Worm (Caenorhabditis elegans) whole organism, late embryonic: ENCODE results near the gene acp-3.

Experiments used
- K02D7.2 ChIP-seq: sonication (generic microtip); optimal IDR thresholded peaks from 2 replicates; lab custom pipeline; 2017; ENCODE audit warnings: mild to moderate bottlenecking, missing genetic modification characterization, missing compliant biosample characterization
- ama-1 ChIP-seq: fragments of 150-350 bp; optimal IDR thresholded peaks from 2 replicates; lab custom pipeline; 2014
- ceh-30 ChIP-seq: fragments of 150-350 bp; optimal IDR thresholded peaks from 2 replicates; lab custom pipeline; 2014; ENCODE audit warnings: missing biosample characterization, missing genetic modification characterization
- ceh-9 ChIP-seq: sonication (generic microtip); optimal IDR thresholded peaks from 2 replicates; lab custom pipeline; 2016; ENCODE audit warnings: mild to moderate bottlenecking, missing genetic modification characterization, inconsistent platforms, missing compliant biosample characterization
- dmd-4 ChIP-seq: sonication (generic microtip); optimal IDR thresholded peaks from 2 replicates; lab custom pipeline; 2016; ENCODE audit warnings: borderline replicate concordance, missing genetic modification characterization, missing compliant biosample characterization
- dve-1 ChIP-seq: sonication (generic microtip); optimal IDR thresholded peaks from 2 replicates; lab custom pipeline; 2017; ENCODE audit warnings: antibody characterized with exemption, mild to moderate bottlenecking, missing genetic modification characterization, missing compliant biosample characterization
- hlh-30 ChIP-seq: sonication (generic microtip); optimal IDR thresholded peaks from 2 replicates; lab custom pipeline; 2017; ENCODE audit warnings: antibody characterized with exemption, missing genetic modification characterization, missing compliant biosample characterization; ENCODE audit not compliant: insufficient read depth
- nfya-1 ChIP-seq: sonication (generic microtip); optimal IDR thresholded peaks from 2 replicates; lab custom pipeline; 2017; ENCODE audit warnings: missing genetic modification characterization, mild to moderate bottlenecking, missing compliant biosample characterization, antibody characterized with exemption, moderate library complexity
- nhr-11 ChIP-seq: fragments of 150-350 bp; optimal IDR thresholded peaks from 2 replicates; lab custom pipeline; 2014; ENCODE audit warnings: missing biosample characterization, missing genetic modification characterization
- pha-4 ChIP-seq: fragments of 150-350 bp; optimal IDR thresholded peaks from 2 replicates; lab custom pipeline; 2018; ENCODE audit warnings: missing biosample characterization, missing genetic modification reagents, missing genetic modification characterization
- rnt-1 ChIP-seq: sonication (generic microtip); optimal IDR thresholded peaks from 2 replicates; lab custom pipeline; 2016; ENCODE audit warnings: missing genetic modification characterization, missing compliant biosample characterization
- syd-9 ChIP-seq: sonication (generic microtip); optimal IDR thresholded peaks from 2 replicates; lab custom pipeline; 2016; ENCODE audit warnings: mild to moderate bottlenecking, missing genetic modification characterization, moderate library complexity, missing compliant biosample characterization

DNA sequence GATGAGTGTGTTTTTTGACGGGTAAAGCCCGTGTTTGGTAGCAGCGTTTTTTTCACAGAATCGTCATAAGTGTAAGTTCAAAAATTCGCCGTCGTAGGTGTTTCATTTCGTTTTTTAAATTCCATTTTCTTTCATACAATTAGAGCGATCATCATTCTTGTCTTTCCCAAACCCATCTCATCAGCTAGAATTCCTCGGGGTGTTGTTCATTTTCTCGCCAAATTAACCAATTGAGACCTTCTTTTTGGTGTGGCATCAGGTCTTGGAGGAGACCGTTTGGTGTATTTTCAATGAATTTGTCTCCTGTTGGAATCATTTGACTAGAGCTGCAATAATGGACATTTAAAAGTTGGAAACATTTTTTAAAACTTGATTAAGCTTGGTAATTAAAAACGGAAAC lies 36.0 kb upstream of the acp-3 start:
- TF ChIP-seq ama-1 (lab: Kevin White, UChicago) (no peak), syd-9 (tag; lab: Kevin White, UChicago) (no peak), hlh-30 (tag; lab: Kevin White, UChicago) (no peak), nhr-11 (tag; lab: Kevin White, UChicago) (no peak), nfya-1 (tag; lab: Kevin White, UChicago) (no peak), ceh-30 (tag; lab: Kevin White, UChicago) (no peak), pha-4 (no peak), dmd-4 (no peak), ceh-9 (no peak), dve-1 (no peak), K02D7.2 (no peak), rnt-1 (tag; lab: Kevin White, UChicago) (no peak)
